Worm (Caenorhabditis elegans) whole organism, mixed stage, embryonic: ENCODE data around the gene skr-15.

Experiments
- ceh-39 ChIP-seq: fragments of 150-350 bp; optimal IDR thresholded peaks from 2 replicates; lab custom pipeline; 2014; ENCODE audit warnings: missing biosample characterization, missing genetic modification characterization
- hlh-1 ChIP-seq: fragments of 150-350 bp; optimal IDR thresholded peaks from 2 replicates; lab custom pipeline; 2014; ENCODE audit warnings: missing biosample characterization, missing genetic modification reagents, missing genetic modification characterization
- lin-13 ChIP-seq: fragments of 150-350 bp; optimal IDR thresholded peaks from 2 replicates; lab custom pipeline; 2014; ENCODE audit warnings: missing biosample characterization, missing genetic modification characterization
- nhr-28 ChIP-seq: fragments of 150-350 bp; optimal IDR thresholded peaks from 2 replicates; lab custom pipeline; 2014; ENCODE audit warnings: missing biosample characterization, missing genetic modification characterization

ce11 chrII:3785257-3785656, 38.7 kb upstream of the skr-15 start, which contains the start of gene T24E12.1:
- TF ChIP-seq lin-13 (tag; lab: Kevin White, UChicago) (no peak), nhr-28 (tag; lab: Kevin White, UChicago) (no peak), hlh-1 (tag; lab: Kevin White, UChicago) (no peak), ceh-39 (tag; lab: Kevin White, UChicago) (no peak)
